Worm (Caenorhabditis elegans) whole organism, L3 larva: Measurements from ENCODE around the gene Y57E12B.11.

Source experiments
- R02D3.7 ChIP-seq: fragments of 150-350 bp; optimal IDR thresholded peaks from 2 replicates; lab custom pipeline; 2014; ENCODE audit warnings: missing biosample characterization, missing genetic modification characterization
- fkh-2 ChIP-seq: fragments of 150-350 bp; optimal IDR thresholded peaks from 2 replicates; lab custom pipeline; 2014; ENCODE audit warnings: missing biosample characterization, missing genetic modification reagents, missing genetic modification characterization
- mdl-1 ChIP-seq: fragments of 150-350 bp; optimal IDR thresholded peaks from 2 replicates; lab custom pipeline; 2014; ENCODE audit warnings: missing biosample characterization, missing genetic modification characterization
- nhr-23 ChIP-seq: fragments of 150-350 bp; optimal IDR thresholded peaks from 2 replicates; lab custom pipeline; 2014; ENCODE audit warnings: missing biosample characterization, missing genetic modification reagents, missing genetic modification characterization
- pha-4 ChIP-seq: fragments of 150-350 bp; optimal IDR thresholded peaks from 2 replicates; lab custom pipeline; 2014; ENCODE audit warnings: missing biosample characterization, missing genetic modification reagents, missing genetic modification characterization

DNA sequence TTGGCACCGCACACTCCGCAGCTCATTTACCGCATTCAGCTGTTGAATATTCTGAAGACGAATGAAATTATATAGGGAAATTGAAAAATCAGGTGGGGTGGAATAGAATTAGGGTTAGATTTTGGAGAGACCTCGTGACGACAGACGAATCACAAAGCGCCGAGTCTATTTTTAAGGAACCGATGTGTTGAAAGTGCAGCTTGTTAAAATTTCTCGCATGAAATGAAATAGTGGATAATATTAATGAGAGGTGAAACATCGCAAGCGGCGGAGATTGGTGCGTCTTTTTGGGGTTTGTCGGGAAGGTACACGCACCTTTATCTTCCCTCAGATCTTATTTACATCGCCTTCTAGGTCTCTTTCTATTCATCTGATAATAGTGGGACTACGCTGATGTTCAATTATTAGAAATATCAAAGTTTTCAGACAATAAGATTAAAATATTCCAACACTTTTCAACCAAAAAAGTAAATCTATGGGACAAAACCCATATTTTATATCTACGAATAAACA is 40.0 kb upstream of the Y57E12B.11 start, which contains the start of gene nhr-140:
- no peak for TF ChIP-seq R02D3.7 (tag; lab: Kevin White, UChicago)
- no peak for TF ChIP-seq mdl-1 (tag; lab: Kevin White, UChicago)
- TF ChIP-seq fkh-2 (tag; lab: Kevin White, UChicago): no peak
- no peak for TF ChIP-seq pha-4 (tag; lab: Kevin White, UChicago)
- TF ChIP-seq nhr-23 (tag; lab: Kevin White, UChicago): no peak
